Fruit fly (Drosophila melanogaster) whole organism, wandering third instar larva: Measurements from ENCODE around the gene Dhc1.

Experiments
- CG9705 ChIP-seq: fragments of 200-800 bp; sonication (Bioruptor generic); optimal IDR thresholded peaks from 2 replicates; lab custom pipeline; 2018; ENCODE audit warnings: missing biosample characterization, mild to moderate bottlenecking, missing genetic modification characterization
- CrebA ChIP-seq: fragments of 200-800 bp; sonication (Bioruptor generic); optimal IDR thresholded peaks from 2 replicates; lab custom pipeline; 2016; ENCODE audit warnings: missing biosample characterization, mild to moderate bottlenecking, missing genetic modification characterization, borderline replicate concordance
- Dfd ChIP-seq: fragments of >200 bp; optimal IDR thresholded peaks from 2 replicates; lab custom pipeline; 2017; ENCODE audit warnings: missing biosample characterization, missing genetic modification characterization
- Dif ChIP-seq: fragments of 200-275, 200-300 bp; sonication (Bioruptor generic); optimal IDR thresholded peaks from 2 replicates; lab custom pipeline; 2018; ENCODE audit warnings: missing biosample characterization, missing genetic modification characterization; ENCODE audit not compliant: partially characterized antibody
- HLH106 ChIP-seq: fragments of 200-800 bp; optimal IDR thresholded peaks from 3 replicates; lab custom pipeline; 2019; ENCODE audit warnings: missing biosample characterization, mild to moderate bottlenecking, missing genetic modification characterization, moderate library complexity
- Hr78 ChIP-seq: fragments of >200 bp; optimal IDR thresholded peaks from 2 replicates; lab custom pipeline; 2017; ENCODE audit warnings: missing biosample characterization, missing genetic modification characterization
- Hr83 ChIP-seq: fragments of 200-300 bp; sonication (Bioruptor generic); optimal IDR thresholded peaks from 2 replicates; lab custom pipeline; 2016; ENCODE audit warnings: missing biosample characterization, mild to moderate bottlenecking, missing genetic modification characterization, moderate library complexity; ENCODE audit not compliant: poor library complexity, severe bottlenecking
- Jra ChIP-seq: sonication (Bioruptor generic); optimal IDR thresholded peaks from 2 replicates; lab custom pipeline; 2016; ENCODE audit warnings: missing biosample characterization, missing genetic modification characterization
- Myc ChIP-seq: fragments of >200 bp; optimal IDR thresholded peaks from 2 replicates; lab custom pipeline; 2017
- N ChIP-seq: fragments of >200 bp; optimal IDR thresholded peaks from 2 replicates; lab custom pipeline; 2018; ENCODE audit warnings: missing biosample characterization, missing external identifiers, missing genetic modification characterization
- OdsH ChIP-seq: fragments of 200-800 bp; sonication (Bioruptor generic); optimal IDR thresholded peaks from 2 replicates; lab custom pipeline; 2016; ENCODE audit warnings: missing biosample characterization, mild to moderate bottlenecking, missing genetic modification characterization
- Rel ChIP-seq, 2 experiments: fragments of 200-800 bp; sonication (Bioruptor generic) in 1 of 2; optimal IDR thresholded peaks; 2 replicates in 1 of 2; 3 replicates in 1 of 2; lab custom pipeline; 2016 to 2019; ENCODE audit warnings: mild to moderate bottlenecking in 2 of 2, missing biosample characterization in 2 of 2, missing genetic modification characterization in 2 of 2, moderate library complexity in 1 of 2
- Sp1 ChIP-seq: fragments of 200-800 bp; sonication (Bioruptor generic); optimal IDR thresholded peaks from 3 replicates; lab custom pipeline; 2019; ENCODE audit warnings: missing biosample characterization, mild to moderate bottlenecking, missing genetic modification characterization, moderate library complexity
- Vsx2 ChIP-seq: fragments of 200-300, 225-300 bp; sonication (Bioruptor generic); optimal IDR thresholded peaks from 2 replicates; lab custom pipeline; 2018; ENCODE audit warnings: missing biosample characterization, missing genetic modification characterization; ENCODE audit not compliant: partially characterized antibody
- brk ChIP-seq: fragments of 200-800 bp; sonication (Bioruptor generic); optimal IDR thresholded peaks from 2 replicates; lab custom pipeline; 2016; ENCODE audit warnings: missing biosample characterization, mild to moderate bottlenecking, missing genetic modification characterization
- dl ChIP-seq, 2 experiments: fragments of 175-275, 200-275 bp in 1 of 2; fragments of 200-275 bp in 1 of 2; sonication (Bioruptor generic); optimal IDR thresholded peaks; lab custom pipeline; 2018; ENCODE audit warnings: mild to moderate bottlenecking in 2 of 2, missing biosample characterization in 2 of 2, missing genetic modification characterization in 2 of 2, moderate library complexity in 2 of 2; ENCODE audit not compliant: partially characterized antibody in 2 of 2, insufficient read depth in 1 of 2
- dmrt93B ChIP-seq: fragments of 200-800 bp; sonication (Bioruptor generic); optimal IDR thresholded peaks from 2 replicates; lab custom pipeline; 2018; ENCODE audit warnings: missing biosample characterization, mild to moderate bottlenecking, missing genetic modification characterization
- dsf ChIP-seq: sonication (Bioruptor generic); optimal IDR thresholded peaks from 2 replicates; lab custom pipeline; 2016; ENCODE audit warnings: missing biosample characterization, missing genetic modification characterization, borderline replicate concordance
- foxo ChIP-seq, 2 experiments: fragments of 200-800 bp; sonication (Bioruptor generic); optimal IDR thresholded peaks; 2 replicates in 1 of 2; 3 replicates in 1 of 2; lab custom pipeline; 2016 to 2017; ENCODE audit warnings: missing biosample characterization in 2 of 2, missing genetic modification characterization in 2 of 2
- fru ChIP-seq: fragments of 200-800 bp; sonication (Bioruptor generic); optimal IDR thresholded peaks from 3 replicates; lab custom pipeline; 2016; ENCODE audit warnings: missing biosample characterization, mild to moderate bottlenecking, missing genetic modification characterization
- h ChIP-seq: fragments of 200-800 bp; sonication (Bioruptor generic); optimal IDR thresholded peaks from 3 replicates; lab custom pipeline; 2016; ENCODE audit warnings: missing biosample characterization, mild to moderate bottlenecking, missing genetic modification characterization
- jim ChIP-seq: fragments of 175-275, 200-325 bp; sonication (Bioruptor generic); optimal IDR thresholded peaks from 2 replicates; lab custom pipeline; 2016; ENCODE audit warnings: missing biosample characterization, mild to moderate bottlenecking, missing genetic modification characterization
- pan ChIP-seq: fragments of >200 bp; optimal IDR thresholded peaks from 2 replicates; lab custom pipeline; 2017
- psq ChIP-seq: fragments of 200-800 bp; sonication (Bioruptor generic); optimal IDR thresholded peaks from 3 replicates; lab custom pipeline; 2017; ENCODE audit warnings: missing biosample characterization, mild to moderate bottlenecking, missing genetic modification characterization, moderate library complexity
- rgr ChIP-seq: fragments of 200-800 bp; sonication (Bioruptor generic); optimal IDR thresholded peaks from 3 replicates; lab custom pipeline; 2016; ENCODE audit warnings: missing biosample characterization, mild to moderate bottlenecking, missing genetic modification characterization
- sage ChIP-seq: fragments of 200-800 bp; sonication (Bioruptor generic); optimal IDR thresholded peaks from 2 replicates; lab custom pipeline; 2016; ENCODE audit warnings: missing biosample characterization, mild to moderate bottlenecking, missing genetic modification characterization
- sv ChIP-seq: fragments of 200-800 bp; sonication (Bioruptor generic); optimal IDR thresholded peaks from 3 replicates; lab custom pipeline; 2016; ENCODE audit warnings: missing biosample characterization, missing genetic modification characterization
- tai ChIP-seq: sonication (Bioruptor generic); optimal IDR thresholded peaks from 2 replicates; lab custom pipeline; 2016; ENCODE audit warnings: missing biosample characterization, missing genetic modification characterization

Dhc1 gene

dm6 chr3R:9674196-9674693 lies at the start of gene Dhc1:
Gene Dhc1 (minus strand): TSS chr3R:9674643.
- no peak for TF ChIP-seq Hr83 (GFP tag; lab: Kevin White, UChicago)

dm6 chr3R:9710886-9711285 lies 36.4 kb upstream of the Dhc1 start, which contains the start of the genes trbd and dmt:
Gene trbd (minus strand): TSS chr3R:9711037.
Gene dmt (plus strand): TSS chr3R:9711142.
- TF ChIP-seq jim (GFP tag; lab: Kevin White, UChicago) (no peak), dsf (GFP tag; lab: Kevin White, UChicago) (no peak), Hr83 (GFP tag; lab: Kevin White, UChicago) (peak; percentile 71), Rel (GFP tag; optimal IDR thresholded peaks at IDR 0.05; lab: Kevin White, UChicago) (no peak), Rel (tag; optimal IDR thresholded peaks at IDR 0.05; lab: Kevin White, UChicago) (peak; percentile 93), Vsx2 (GFP tag; lab: Kevin White, UChicago) (peak; percentile 100), N (GFP tag; lab: Kevin White, UChicago) (no peak), OdsH (GFP tag; lab: Kevin White, UChicago) (peak; percentile 50), CG9705 (GFP tag; lab: Kevin White, UChicago) (peak; percentile 33), sv (GFP tag; lab: Kevin White, UChicago) (peak; percentile 37)

DNA sequence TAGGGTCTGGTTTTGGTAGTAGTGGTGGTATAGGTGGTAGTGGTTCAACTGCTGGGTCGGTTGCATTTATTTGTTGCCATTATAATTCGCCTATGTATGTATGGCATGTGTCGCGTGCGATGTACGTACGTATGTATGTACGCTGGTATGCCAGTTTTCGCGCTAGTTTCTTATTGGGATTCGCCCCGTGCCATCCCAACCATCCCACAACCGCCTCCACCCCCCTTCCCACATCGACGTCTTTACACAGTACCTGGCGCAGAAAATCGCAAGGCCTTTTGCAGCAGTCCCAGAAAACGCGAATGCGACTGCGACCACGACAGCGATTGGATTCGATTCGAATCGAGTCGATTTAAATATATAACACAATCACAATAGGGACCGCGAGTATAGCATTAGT lies 35.8 kb upstream of the Dhc1 start:
- TF ChIP-seq CrebA (GFP tag; lab: Kevin White, UChicago) (no peak), Dfd (GFP tag; lab: Kevin White, UChicago) (no peak), Hr83 (GFP tag; lab: Kevin White, UChicago) (no peak), sage (GFP tag; lab: Kevin White, UChicago) (no peak), CG9705 (GFP tag; lab: Kevin White, UChicago) (no peak), h (GFP tag; lab: Kevin White, UChicago) (no peak), Vsx2 (GFP tag; lab: Kevin White, UChicago) (no peak), Sp1 (GFP tag; lab: Kevin White, UChicago) (no peak)

DNA sequence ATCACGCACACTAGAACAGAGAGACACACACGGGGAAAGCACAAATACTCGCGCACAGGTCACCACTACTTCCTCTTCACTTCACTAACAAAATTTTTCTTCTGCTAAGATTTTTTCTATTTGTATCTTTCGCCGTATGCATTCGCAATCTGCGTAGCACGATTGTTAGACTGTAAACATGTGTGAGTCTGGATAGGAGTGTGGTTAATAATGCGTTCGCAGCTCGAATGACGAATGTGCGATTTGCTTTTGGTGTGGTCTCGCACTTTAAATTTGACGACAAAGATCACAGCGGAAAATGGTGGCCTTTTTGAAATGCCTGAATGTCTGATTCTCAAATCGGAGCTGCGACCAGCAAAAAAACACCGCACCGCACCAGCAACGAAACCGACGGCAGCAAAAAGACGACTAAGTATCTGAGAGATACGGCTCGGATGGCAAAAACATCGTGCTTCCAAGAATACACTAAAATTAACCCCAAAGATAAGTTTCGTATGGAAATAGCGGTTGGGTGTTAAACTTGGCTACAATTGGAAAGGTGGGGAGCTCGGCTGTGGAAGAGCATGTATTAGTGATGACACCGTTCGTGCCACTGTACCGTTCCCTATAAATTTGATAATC lies 30.7 kb upstream of the Dhc1 start, which contains the start of gene Unc-115a:
Gene Unc-115a (minus strand): TSS at position 410 of the 621 bp plus-strand sequence.
- TF ChIP-seq dmrt93B (no peak), dl (GFP tag; optimal IDR thresholded peaks at IDR 0.05; lab: Kevin White, UChicago; ENCODE audit: insufficient read depth in 1 of 2, partially characterized antibody in 2 of 2) (no peak), Sp1 (GFP tag; lab: Kevin White, UChicago) (peak; percentile 57), Rel (GFP tag; optimal IDR thresholded peaks at IDR 0.05; lab: Kevin White, UChicago) (no peak), Rel (tag; optimal IDR thresholded peaks at IDR 0.05; lab: Kevin White, UChicago) (peak; percentile 61), rgr (GFP tag; lab: Kevin White, UChicago) (peak; percentile 57), jim (GFP tag; lab: Kevin White, UChicago) (peak; percentile 95), h (GFP tag; lab: Kevin White, UChicago) (peak; percentile 57), OdsH (GFP tag; lab: Kevin White, UChicago) (peak; percentile 5), Myc (lab: Kevin White, UChicago) (peak; percentile 86), Jra (no peak), sv (GFP tag; lab: Kevin White, UChicago) (peak; percentile 38), Dif (peak; percentile 56), fru (peak; percentile 71), Hr83 (GFP tag; lab: Kevin White, UChicago) (peak; percentile 77)

- TF ChIP-seq HLH106 (tag; lab: Kevin White, UChicago) = no peak
- peak in 1 of 2 experiments; percentile 75 for TF ChIP-seq dl (GFP tag; optimal IDR thresholded peaks at IDR 0.05; lab: Kevin White, UChicago; ENCODE audit: insufficient read depth in 1 of 2, partially characterized antibody in 2 of 2)
- no peak for TF ChIP-seq Rel (GFP tag; optimal IDR thresholded peaks at IDR 0.05; lab: Kevin White, UChicago)
- TF ChIP-seq Rel (tag; optimal IDR thresholded peaks at IDR 0.05; lab: Kevin White, UChicago) = peak; percentile 77
- TF ChIP-seq Hr78 (GFP tag; lab: Kevin White, UChicago) = peak; percentile 23
- TF ChIP-seq CG9705 (GFP tag; lab: Kevin White, UChicago) = no peak
- TF ChIP-seq Dif = peak; percentile 70
- TF ChIP-seq jim (GFP tag; lab: Kevin White, UChicago) = no peak
- TF ChIP-seq h (GFP tag; lab: Kevin White, UChicago) = peak; percentile 62
- TF ChIP-seq tai (GFP tag; lab: Kevin White, UChicago) = no peak
- TF ChIP-seq brk (GFP tag; lab: Kevin White, UChicago) = no peak
- TF ChIP-seq Jra = peak; percentile 62
- TF ChIP-seq foxo (GFP tag; optimal IDR thresholded peaks at IDR 0.05; lab: Kevin White, UChicago) = peak in 1 of 2 experiments; percentile 47
- peak; percentile 77 for TF ChIP-seq Dfd (GFP tag; lab: Kevin White, UChicago)
- TF ChIP-seq rgr (GFP tag; lab: Kevin White, UChicago) = peak; percentile 23
- TF ChIP-seq Vsx2 (GFP tag; lab: Kevin White, UChicago) = no peak
- no peak for TF ChIP-seq OdsH (GFP tag; lab: Kevin White, UChicago)
- peak; percentile 6 for TF ChIP-seq psq (GFP tag; lab: Kevin White, UChicago)
- TF ChIP-seq dsf (GFP tag; lab: Kevin White, UChicago) = no peak
- peak; percentile 80 for TF ChIP-seq N (GFP tag; lab: Kevin White, UChicago)
- TF ChIP-seq sage (GFP tag; lab: Kevin White, UChicago) = no peak
- no peak for TF ChIP-seq pan (lab: Kevin White, UChicago)
- TF ChIP-seq fru = no peak
- peak; percentile 70 for TF ChIP-seq Hr83 (GFP tag; lab: Kevin White, UChicago)
- no peak for TF ChIP-seq CrebA (GFP tag; lab: Kevin White, UChicago)
Observed at dm6 chr3R:9704183-9705007, 30.0 kb upstream of the Dhc1 start.
